Fruit fly (Drosophila melanogaster): ENCODE data around the gene CG42238.

- no peak for TF ChIP-seq dmrt93B (GFP tag; optimal IDR thresholded peaks at IDR 0.05)
- no peak for TF ChIP-seq CG9705 (GFP tag; optimal IDR thresholded peaks at IDR 0.05)
- no peak for TF ChIP-seq psq (GFP tag; optimal IDR thresholded peaks at IDR 0.05)
- TF ChIP-seq Jra (GFP tag; optimal IDR thresholded peaks at IDR 0.05), result no peak
- TF ChIP-seq fru (GFP tag; optimal IDR thresholded peaks at IDR 0.05), result no peak
- no peak for TF ChIP-seq Abd-B (GFP tag; optimal IDR thresholded peaks at IDR 0.05)
- no peak for TF ChIP-seq dl (GFP tag; optimal IDR thresholded peaks at IDR 0.05; ENCODE audit: insufficient read depth in 1 of 2, partially characterized antibody in 2 of 2)
- TF ChIP-seq usp (GFP tag; optimal IDR thresholded peaks at IDR 0.05), result no peak
- TF ChIP-seq br (GFP tag; optimal IDR thresholded peaks at IDR 0.05), result no peak
- TF ChIP-seq Hr78 (GFP tag; optimal IDR thresholded peaks at IDR 0.05), result no peak
- no peak for TF ChIP-seq brk (GFP tag; optimal IDR thresholded peaks at IDR 0.05)
- no peak for TF ChIP-seq N (GFP tag; optimal IDR thresholded peaks at IDR 0.05)
Observed at dm6 chr2L:21029154-21029553, 22.8 kb downstream of the CG42238 start.
